Worm (Caenorhabditis elegans): ENCODE results near the gene ifta-1.

DNA sequence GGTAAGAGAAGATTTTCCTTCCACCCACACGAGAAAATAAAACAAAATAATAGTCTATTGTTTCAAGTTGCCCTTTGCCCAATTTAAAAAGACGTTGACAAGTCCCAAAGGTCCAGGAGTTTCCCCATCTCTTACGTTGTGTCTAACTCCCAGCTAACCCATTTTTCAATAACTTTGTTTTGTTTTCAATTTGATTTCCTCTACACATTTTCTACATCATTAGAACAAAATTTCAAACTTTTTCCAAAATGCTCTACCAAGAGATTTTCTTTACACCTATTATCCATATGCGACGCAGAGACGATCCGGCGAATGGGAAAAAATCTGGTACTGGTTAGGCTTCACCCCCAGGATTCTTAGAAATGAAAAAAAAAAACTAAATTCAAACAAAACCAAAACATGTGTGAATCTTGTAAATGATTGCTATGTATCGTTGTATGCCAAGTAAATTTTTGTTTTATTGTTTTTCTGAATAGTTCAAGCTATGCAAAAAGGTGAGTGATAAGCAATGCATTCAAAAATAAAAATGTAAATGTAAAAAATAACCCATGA lies 27.2 kb upstream of the ifta-1 start:
- TF ChIP-seq mel-28 (tag; optimal IDR thresholded peaks at IDR 0.05; ENCODE audit: borderline replicate concordance) (no peak), F52B5.7 (tag; optimal IDR thresholded peaks at IDR 0.05) (no peak), ceh-100 (GFP tag; IDR thresholded peaks at IDR 0.05) (no peak), lin-35 (GFP tag; optimal IDR thresholded peaks at IDR 0.05) (no peak), D2030.7 (GFP tag; IDR thresholded peaks at IDR 0.05) (no peak), Y67H2A.10 (GFP tag; conservative IDR thresholded peaks at IDR 0.05) (no peak), egrh-3 (GFP tag; IDR thresholded peaks at IDR 0.05) (no peak)

Measured in whole organism, young adult.